Worm (Caenorhabditis elegans): ENCODE measurements around the gene F46C3.2.

DNA sequence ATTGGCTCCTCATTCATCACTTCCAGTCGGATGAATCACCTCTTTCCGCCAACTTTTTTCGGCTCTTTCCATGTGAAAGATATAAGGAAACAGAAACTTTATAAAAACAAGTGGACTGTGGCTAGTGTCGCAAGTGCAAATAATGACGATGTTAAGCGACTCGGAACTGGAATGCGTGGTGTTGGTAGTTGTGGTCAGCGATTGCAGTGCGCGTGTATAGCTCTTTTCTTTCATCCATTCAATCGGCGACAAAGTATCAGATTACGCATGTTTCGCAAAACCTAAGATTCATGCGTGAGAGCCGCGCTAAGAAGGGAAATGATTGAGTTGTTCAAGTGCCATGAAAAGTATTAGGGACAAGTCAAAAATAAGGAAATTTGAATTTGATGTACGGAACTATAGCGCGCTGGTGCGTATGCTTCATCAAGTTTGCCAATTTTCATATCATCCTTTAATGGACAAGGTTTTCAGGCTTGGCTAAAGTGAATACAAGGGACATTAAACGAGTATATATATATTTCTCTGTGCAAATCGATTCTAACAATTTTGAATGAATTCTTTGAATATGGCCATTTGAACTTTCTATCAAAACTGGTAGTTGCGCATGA lies 30.7 kb downstream of the F46C3.2 start:
- TF ChIP-seq him-1 (tag; optimal IDR thresholded peaks at IDR 0.05) (no peak), dao-5 (tag; optimal IDR thresholded peaks at IDR 0.05) (no peak), W03F9.2 (tag; optimal IDR thresholded peaks at IDR 0.05) (no peak)
